Fruit fly (Drosophila melanogaster) whole organism, prepupa: Measurements from ENCODE around the gene CG40006.

ENCODE experiments used
- Blimp-1 ChIP-seq: fragments of 200-800 bp; sonication (Bioruptor generic); optimal IDR thresholded peaks from 3 replicates; lab custom pipeline; 2017; ENCODE audit warnings: missing biosample characterization, missing genetic modification characterization, mild to moderate bottlenecking, moderate library complexity, missing genetic modification reagents
- CG10631 ChIP-seq: fragments of 200-800 bp; sonication (Bioruptor generic); optimal IDR thresholded peaks from 2 replicates; lab custom pipeline; 2016; ENCODE audit warnings: missing biosample characterization, missing genetic modification characterization
- CG11294 ChIP-seq: fragments of 200-800 bp; sonication (Bioruptor generic); IDR thresholded peaks from 2 replicates; pipeline ENCODE4 v1.3.6; 2022; ENCODE audit warnings: missing biosample characterization, missing genetic modification characterization
- CG11762 ChIP-seq: fragments of 200-800 bp; sonication (Bioruptor generic); optimal IDR thresholded peaks from 3 replicates; lab custom pipeline; 2016; ENCODE audit warnings: missing biosample characterization, missing genetic modification characterization; ENCODE audit not compliant: insufficient read depth
- CG11902 ChIP-seq: fragments of 200-800 bp; sonication (Bioruptor generic); optimal IDR thresholded peaks from 3 replicates; lab custom pipeline; 2016; ENCODE audit warnings: missing biosample characterization, missing genetic modification characterization
- CG15336 ChIP-seq: fragments of 200-800 bp; sonication (Bioruptor generic); IDR thresholded peaks from 2 replicates; pipeline ENCODE4 v1.3.6; 2022; ENCODE audit warnings: missing biosample characterization, missing genetic modification characterization
- CG34406 ChIP-seq: fragments of 200-800 bp; sonication (Bioruptor generic); optimal IDR thresholded peaks from 3 replicates; lab custom pipeline; 2016; ENCODE audit warnings: missing biosample characterization, missing genetic modification characterization
- CG6163 ChIP-seq: fragments of 200-800 bp; sonication (Bioruptor generic); IDR thresholded peaks from 3 replicates; pipeline ENCODE4 v1.3.6; 2022; ENCODE audit warnings: missing biosample characterization, missing genetic modification characterization
- CG6276 ChIP-seq: fragments of 200-800 bp; sonication (Bioruptor generic); optimal IDR thresholded peaks from 2 replicates; lab custom pipeline; 2017; ENCODE audit warnings: missing biosample characterization, mild to moderate bottlenecking, missing genetic modification characterization
- CG7368 ChIP-seq: fragments of 200-800 bp; sonication (Bioruptor generic); optimal IDR thresholded peaks from 3 replicates; lab custom pipeline; 2016; ENCODE audit warnings: missing biosample characterization, missing genetic modification characterization
- CG8632 ChIP-seq: fragments of 200-800 bp; sonication (Bioruptor generic); optimal IDR thresholded peaks from 3 replicates; lab custom pipeline; 2016; ENCODE audit warnings: missing biosample characterization, missing genetic modification characterization
- Eip75B ChIP-seq: fragments of 200-800 bp; sonication (Bioruptor generic); optimal IDR thresholded peaks from 3 replicates; lab custom pipeline; 2016; ENCODE audit warnings: missing biosample characterization, missing genetic modification characterization
- Eip78C ChIP-seq: fragments of 200-800 bp; sonication (Bioruptor generic); peaks from one replicate; lab custom pipeline; 2016; ENCODE audit warnings: missing biosample characterization, missing genetic modification characterization
- Eip93F ChIP-seq: fragments of 200-800 bp; sonication (Bioruptor generic); optimal IDR thresholded peaks from 2 replicates; lab custom pipeline; 2016; ENCODE audit warnings: missing biosample characterization, mild to moderate bottlenecking, missing genetic modification characterization
- Ets96B ChIP-seq: fragments of 200-800 bp; optimal IDR thresholded peaks from 2 replicates; lab custom pipeline; 2019; ENCODE audit warnings: missing biosample characterization, mild to moderate bottlenecking, missing genetic modification characterization, moderate library complexity
- Gug ChIP-seq: fragments of 200-800 bp; sonication (Bioruptor generic); IDR thresholded peaks from 2 replicates; pipeline ENCODE4 v1.3.6; 2022; ENCODE audit warnings: missing biosample characterization, missing genetic modification characterization
- Hr38 ChIP-seq: sonication (Bioruptor generic); optimal IDR thresholded peaks from 2 replicates; lab custom pipeline; 2016; ENCODE audit warnings: missing biosample characterization, missing genetic modification characterization
- Hr39 ChIP-seq: fragments of 200-800 bp; sonication (Bioruptor generic); optimal IDR thresholded peaks from 2 replicates; lab custom pipeline; 2016; ENCODE audit warnings: missing biosample characterization, missing genetic modification characterization
- Hr4 ChIP-seq: fragments of 200-800 bp; sonication (Bioruptor generic); optimal IDR thresholded peaks from 3 replicates; lab custom pipeline; 2016; ENCODE audit warnings: missing biosample characterization, missing genetic modification characterization
- Lpt ChIP-seq: fragments of 200-800 bp; sonication (Bioruptor generic); optimal IDR thresholded peaks from 3 replicates; lab custom pipeline; 2016; ENCODE audit warnings: missing biosample characterization, missing genetic modification characterization
- Sox102F ChIP-seq: fragments of 200-800 bp; sonication (Bioruptor generic); optimal IDR thresholded peaks from 2 replicates; lab custom pipeline; 2016; ENCODE audit warnings: missing biosample characterization, mild to moderate bottlenecking, missing genetic modification characterization
- Sox14 ChIP-seq: fragments of 200-800 bp; sonication (Bioruptor generic); optimal IDR thresholded peaks from 3 replicates; lab custom pipeline; 2016; ENCODE audit warnings: missing biosample characterization, missing genetic modification characterization
- achi ChIP-seq: fragments of 200-800 bp; sonication (Bioruptor generic); optimal IDR thresholded peaks from 3 replicates; lab custom pipeline; 2016; ENCODE audit warnings: missing biosample characterization, missing genetic modification characterization
- acj6 ChIP-seq: fragments of 200-800 bp; sonication (Bioruptor generic); optimal IDR thresholded peaks from 3 replicates; lab custom pipeline; 2016; ENCODE audit warnings: missing biosample characterization, missing genetic modification characterization
- cyc ChIP-seq: fragments of 200-800 bp; sonication (Bioruptor generic); optimal IDR thresholded peaks from 3 replicates; lab custom pipeline; 2016; ENCODE audit warnings: missing biosample characterization, missing genetic modification characterization
- fkh ChIP-seq: fragments of 200-800 bp; sonication (Bioruptor generic); optimal IDR thresholded peaks from 3 replicates; lab custom pipeline; 2017; ENCODE audit warnings: missing biosample characterization, mild to moderate bottlenecking, missing genetic modification characterization, moderate library complexity
- lz ChIP-seq: fragments of 200-800 bp; sonication (Bioruptor generic); optimal IDR thresholded peaks from 3 replicates; lab custom pipeline; 2016; ENCODE audit warnings: missing biosample characterization, missing genetic modification characterization
- net ChIP-seq: fragments of 200-800 bp; sonication (Bioruptor generic); optimal IDR thresholded peaks from 3 replicates; lab custom pipeline; 2016; ENCODE audit warnings: missing biosample characterization, missing genetic modification characterization
- pdm3 ChIP-seq: fragments of 200-800 bp; sonication (Bioruptor generic); optimal IDR thresholded peaks from 3 replicates; lab custom pipeline; 2016; ENCODE audit warnings: missing biosample characterization, missing genetic modification characterization
- salr ChIP-seq, 2 experiments: fragments of 200-800 bp; sonication (Bioruptor generic); optimal IDR thresholded peaks; 3 replicates each; lab custom pipeline; 2016 to 2018; ENCODE audit warnings: missing biosample characterization in 2 of 2, missing genetic modification characterization in 2 of 2, mild to moderate bottlenecking in 1 of 2
- ss ChIP-seq, 2 experiments: fragments of 200-800 bp; sonication (Bioruptor generic); optimal IDR thresholded peaks; 2 replicates in 1 of 2; 3 replicates in 1 of 2; lab custom pipeline; 2017 to 2018; ENCODE audit warnings: mild to moderate bottlenecking in 2 of 2, missing biosample characterization in 2 of 2, missing genetic modification characterization in 2 of 2, moderate library complexity in 1 of 2
- svp ChIP-seq: fragments of 200-800 bp; sonication (Bioruptor generic); peaks from one replicate; lab custom pipeline; 2016; ENCODE audit warnings: missing biosample characterization, missing genetic modification characterization
- vri ChIP-seq: fragments of 200-800 bp; sonication (Bioruptor generic); optimal IDR thresholded peaks from 3 replicates; lab custom pipeline; 2016; ENCODE audit warnings: missing biosample characterization, mild to moderate bottlenecking, missing genetic modification characterization

Gene CG40006

dm6 chr2L:22577875-22578274 lies 178.3 kb downstream of the CG40006 start:
- no peak for TF ChIP-seq net (GFP tag; lab: Kevin White, UChicago)
- TF ChIP-seq Lpt (GFP tag; lab: Kevin White, UChicago) = no peak
- no peak for TF ChIP-seq pdm3
- TF ChIP-seq Eip93F (GFP tag; lab: Kevin White, UChicago) = no peak
- no peak for TF ChIP-seq cyc (GFP tag; lab: Kevin White, UChicago)
- TF ChIP-seq Blimp-1 (GFP tag; lab: Kevin White, UChicago) = no peak
- no peak for TF ChIP-seq CG11902 (GFP tag; lab: Kevin White, UChicago)
- TF ChIP-seq svp (GFP tag; lab: Kevin White, UChicago) = no peak
- no peak for TF ChIP-seq Hr38 (GFP tag; lab: Kevin White, UChicago)
- no peak for TF ChIP-seq Eip75B (GFP tag; lab: Kevin White, UChicago)
- TF ChIP-seq CG7368 (GFP tag; lab: Kevin White, UChicago) = no peak
- TF ChIP-seq CG8632 (GFP tag; lab: Kevin White, UChicago) = no peak
- no peak for TF ChIP-seq Hr39 (GFP tag; lab: Kevin White, UChicago)
- no peak for TF ChIP-seq vri (GFP tag; lab: Kevin White, UChicago)
- TF ChIP-seq CG11294 (GFP tag; lab: Robert Waterston, UW) = no peak

dm6 chr2L:22575346-22575745 lies 180.8 kb downstream of the CG40006 start:
- no peak for TF ChIP-seq Eip93F (GFP tag; lab: Kevin White, UChicago)
- no peak for TF ChIP-seq Hr4
- TF ChIP-seq salr (GFP tag; optimal IDR thresholded peaks at IDR 0.05; lab: Kevin White, UChicago) = no peak
- no peak for TF ChIP-seq Eip75B (GFP tag; lab: Kevin White, UChicago)
- no peak for TF ChIP-seq Blimp-1 (GFP tag; lab: Kevin White, UChicago)
- no peak for TF ChIP-seq Sox14 (GFP tag; lab: Kevin White, UChicago)
- no peak for TF ChIP-seq CG11762
- TF ChIP-seq lz = no peak
- no peak for TF ChIP-seq CG15336 (GFP tag; lab: Robert Waterston, UW)
- no peak for TF ChIP-seq Hr39 (GFP tag; lab: Kevin White, UChicago)
- TF ChIP-seq achi (GFP tag; lab: Kevin White, UChicago) = no peak
- TF ChIP-seq Gug = no peak
- TF ChIP-seq CG11902 (GFP tag; lab: Kevin White, UChicago) = no peak
- TF ChIP-seq ss (GFP tag; optimal IDR thresholded peaks at IDR 0.05; lab: Kevin White, UChicago) = no peak
- TF ChIP-seq CG6163 (GFP tag; lab: Robert Waterston, UW) = no peak
- no peak for TF ChIP-seq CG10631 (GFP tag; lab: Kevin White, UChicago)
- no peak for TF ChIP-seq acj6 (GFP tag; lab: Kevin White, UChicago)
- TF ChIP-seq CG6276 (GFP tag; lab: Kevin White, UChicago) = no peak
- TF ChIP-seq Lpt (GFP tag; lab: Kevin White, UChicago) = no peak

dm6 chr2L:22574314-22574713 lies 181.8 kb downstream of the CG40006 start:
- no peak for TF ChIP-seq fkh
- TF ChIP-seq Eip78C (GFP tag; lab: Kevin White, UChicago) = no peak
- TF ChIP-seq CG10631 (GFP tag; lab: Kevin White, UChicago) = no peak
- TF ChIP-seq Sox102F (GFP tag; lab: Kevin White, UChicago) = no peak
- no peak for TF ChIP-seq Ets96B (tag; lab: Kevin White, UChicago)
- TF ChIP-seq CG34406 (GFP tag; lab: Kevin White, UChicago) = no peak
